Fruit fly (Drosophila melanogaster): ENCODE results near the gene CG13970.
A peak's percentile ranks its signal among the peaks of the same experiment; 100 is the strongest.

Gene CG13970

DNA sequence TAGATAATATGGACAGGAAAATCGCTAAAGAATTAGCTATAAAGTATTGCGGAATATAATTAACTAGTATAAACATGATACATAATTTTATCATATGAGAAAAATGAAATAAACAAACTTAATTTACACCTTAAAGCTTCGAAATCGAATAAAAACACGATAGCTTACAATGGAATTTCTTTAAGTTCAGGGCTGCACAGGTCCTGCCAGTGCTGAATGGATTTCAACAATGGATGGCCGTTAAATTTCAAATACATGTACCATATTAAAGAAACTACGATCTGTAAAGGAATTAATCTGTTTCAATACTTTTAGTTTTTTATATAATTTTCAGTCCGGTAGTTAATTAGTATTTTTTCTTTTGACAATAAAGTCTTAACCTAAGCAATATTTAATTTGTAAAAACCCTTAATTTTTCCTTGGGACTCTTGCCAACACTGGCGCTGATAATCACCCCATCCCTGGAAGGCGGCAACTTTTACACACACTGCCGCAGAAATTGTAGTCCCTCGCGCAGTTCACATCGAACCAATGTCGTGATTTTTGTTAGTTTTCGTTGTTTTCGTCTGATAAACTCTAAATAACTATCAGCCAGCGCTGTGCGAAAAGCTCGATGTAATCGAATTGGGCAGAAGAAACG is 42.8 kb downstream of the CG13970 start, which contains the start of the genes barr and lok (continued):
- no peak for TF ChIP-seq ken (GFP tag; IDR thresholded peaks at IDR 0.05)
- peak; percentile 16 for TF ChIP-seq CG15514 (GFP tag; optimal IDR thresholded peaks at IDR 0.05)
- TF ChIP-seq CG4820 (GFP tag; optimal IDR thresholded peaks at IDR 0.05): peak; percentile 52
- no peak for TF ChIP-seq cad (GFP tag; optimal IDR thresholded peaks at IDR 0.05)
- TF ChIP-seq E2f1 (GFP tag; IDR thresholded peaks at IDR 0.05): peak; percentile 45
- no peak for TF ChIP-seq stc (GFP tag; IDR thresholded peaks at IDR 0.05)
- TF ChIP-seq crol (GFP tag; IDR thresholded peaks at IDR 0.05): no peak
- peak; percentile 56 for TF ChIP-seq CG12659 (GFP tag; optimal IDR thresholded peaks at IDR 0.05)
- peak; percentile 20; the same call in 1 of the 2 replicates for TF ChIP-seq danr (GFP tag; IDR thresholded peaks at IDR 0.05)
- no peak for TF ChIP-seq Hr78 (GFP tag; optimal IDR thresholded peaks at IDR 0.05)
- no peak for TF ChIP-seq CG10321 (GFP tag; IDR thresholded peaks at IDR 0.05)
- TF ChIP-seq Mad (GFP tag; optimal IDR thresholded peaks at IDR 0.05): peak; percentile 37
- TF ChIP-seq D19B (GFP tag; optimal IDR thresholded peaks at IDR 0.05): peak; percentile 29
- peak; percentile 47 for TF ChIP-seq CG1647 (GFP tag; optimal IDR thresholded peaks at IDR 0.05)
- TF ChIP-seq H2.0 (GFP tag; IDR thresholded peaks at IDR 0.05): no peak
- 0 out of 2 replicates have a peak, but pooled peaks have one; percentile 7 for TF ChIP-seq CG14014 (GFP tag; IDR thresholded peaks at IDR 0.05)
- no peak for TF ChIP-seq CG6254 (GFP tag; optimal IDR thresholded peaks at IDR 0.05)
- peak; percentile 34; the same call in 1 of the 2 replicates for TF ChIP-seq klu (GFP tag; IDR thresholded peaks at IDR 0.05)
- no peak for TF ChIP-seq Kr (GFP tag; optimal IDR thresholded peaks at IDR 0.05)
- no peak for TF ChIP-seq Doc3 (GFP tag; IDR thresholded peaks at IDR 0.05; ENCODE audit: partially characterized antibody)
- TF ChIP-seq CG17359 (tag; optimal IDR thresholded peaks at IDR 0.05): no peak
- TF ChIP-seq dmrt99B (tag; optimal IDR thresholded peaks at IDR 0.05): no peak
- TF ChIP-seq bowl (GFP tag; IDR thresholded peaks at IDR 0.05): no peak
- TF ChIP-seq inv (GFP tag; IDR thresholded peaks at IDR 0.05; ENCODE audit: partially characterized antibody): no peak
- peak; percentile 21 for TF ChIP-seq gfzf (GFP tag; optimal IDR thresholded peaks at IDR 0.05)
- TF ChIP-seq CG1792 (GFP tag; optimal IDR thresholded peaks at IDR 0.05): no peak
- peak; percentile 71 for TF ChIP-seq CG13775 (GFP tag; optimal IDR thresholded peaks at IDR 0.05)
- no peak for TF ChIP-seq seq (GFP tag; IDR thresholded peaks at IDR 0.05)
- TF ChIP-seq CG30431 (GFP tag; optimal IDR thresholded peaks at IDR 0.05): no peak
- TF ChIP-seq amos (GFP tag; IDR thresholded peaks at IDR 0.05; ENCODE audit: partially characterized antibody): peak; percentile 19; the same call in 1 of the 2 replicates
- TF ChIP-seq Oaz (GFP tag; IDR thresholded peaks at IDR 0.05): no peak
- TF ChIP-seq slou (GFP tag; optimal IDR thresholded peaks at IDR 0.05): peak; percentile 77
- no peak for TF ChIP-seq CTCF (GFP tag; optimal IDR thresholded peaks at IDR 0.05)
- peak; percentile 36 for TF ChIP-seq tx (GFP tag; optimal IDR thresholded peaks at IDR 0.05)
- TF ChIP-seq al (GFP tag; IDR thresholded peaks at IDR 0.05): 0 out of 2 replicates have a peak, but pooled peaks have one; percentile 11
- TF ChIP-seq jumu (GFP tag; optimal IDR thresholded peaks at IDR 0.05): peak; percentile 63
- no peak for TF ChIP-seq CG14965 (GFP tag; optimal IDR thresholded peaks at IDR 0.05; ENCODE audit: borderline replicate concordance)
- no peak for TF ChIP-seq CG1832 (GFP tag; optimal IDR thresholded peaks at IDR 0.05)
- TF ChIP-seq salm (tag; optimal IDR thresholded peaks at IDR 0.05): no peak
- peak; percentile 65 for TF ChIP-seq ind (GFP tag; optimal IDR thresholded peaks at IDR 0.05)
- peak; percentile 9 for TF ChIP-seq CG4854 (GFP tag; optimal IDR thresholded peaks at IDR 0.05)
- peak; percentile 57 for TF ChIP-seq pnt (GFP tag; optimal IDR thresholded peaks at IDR 0.05)
- TF ChIP-seq CG6272 (GFP tag; IDR thresholded peaks at IDR 0.05): no peak
- TF ChIP-seq CG12104 (GFP tag; optimal IDR thresholded peaks at IDR 0.05): peak; percentile 55
- TF ChIP-seq zfh2 (GFP tag; optimal IDR thresholded peaks at IDR 0.05): peak; percentile 67
- TF ChIP-seq nom (GFP tag; optimal IDR thresholded peaks at IDR 0.05): no peak
- TF ChIP-seq tup (GFP tag; optimal IDR thresholded peaks at IDR 0.05): no peak
- TF ChIP-seq CG11696 (GFP tag; IDR thresholded peaks at IDR 0.05): no peak
- TF ChIP-seq PHDP (tag; optimal IDR thresholded peaks at IDR 0.05): peak; percentile 5
- no peak for TF ChIP-seq gcm2 (GFP tag; optimal IDR thresholded peaks at IDR 0.05)
- TF ChIP-seq CG2889 (GFP tag; IDR thresholded peaks at IDR 0.05): no peak

Data from whole organism, embryonic.